Fruit fly (Drosophila melanogaster) whole organism, embryonic: Measurements from ENCODE around the gene Gs2.

Source experiments
- ATbp ChIP-seq: fragments of 200-800 bp; sonication (Bioruptor generic); optimal IDR thresholded peaks from 2 replicates; lab custom pipeline; 2017; ENCODE audit warnings: missing biosample characterization, mild to moderate bottlenecking, missing genetic modification characterization, missing genetic modification reagents
- Atf-2 ChIP-seq: fragments of 200-800 bp; sonication (Bioruptor generic); optimal IDR thresholded peaks from 2 replicates; lab custom pipeline; 2016; ENCODE audit warnings: missing biosample characterization, missing genetic modification characterization
- BtbVII ChIP-seq: fragments of 200-800 bp; sonication (Bioruptor generic); optimal IDR thresholded peaks from 3 replicates; lab custom pipeline; 2017; ENCODE audit warnings: missing biosample characterization, mild to moderate bottlenecking, missing genetic modification characterization
- CG10431 ChIP-seq: fragments of 200-800 bp; sonication (Bioruptor generic); optimal IDR thresholded peaks from 3 replicates; lab custom pipeline; 2018; ENCODE audit warnings: missing biosample characterization, mild to moderate bottlenecking, missing genetic modification characterization
- CG11247 ChIP-seq: fragments of 200-800 bp; sonication (Bioruptor generic); IDR thresholded peaks from 2 replicates; pipeline ENCODE4 v1.3.6; 2022; ENCODE audit warnings: missing biosample characterization, missing genetic modification characterization
- CG12071 ChIP-seq: fragments of 200-800 bp; sonication (Bioruptor generic); optimal IDR thresholded peaks from 3 replicates; lab custom pipeline; 2018; ENCODE audit warnings: missing biosample characterization, mild to moderate bottlenecking, missing genetic modification characterization
- CG12219 ChIP-seq: fragments of 200-800 bp; sonication (Bioruptor generic); optimal IDR thresholded peaks from 3 replicates; lab custom pipeline; 2018; ENCODE audit warnings: missing biosample characterization, mild to moderate bottlenecking, missing genetic modification characterization
- CG12744 ChIP-seq: fragments of 200-800 bp; sonication (Bioruptor generic); optimal IDR thresholded peaks from 2 replicates; lab custom pipeline; 2016; ENCODE audit warnings: missing biosample characterization, missing genetic modification characterization
- CG13775 ChIP-seq: fragments of 200-800 bp; sonication (Bioruptor generic); optimal IDR thresholded peaks from 3 replicates; lab custom pipeline; 2017; ENCODE audit warnings: missing biosample characterization, mild to moderate bottlenecking, missing genetic modification characterization
- CG13894 ChIP-seq: fragments of 200-800 bp; sonication (Bioruptor generic); optimal IDR thresholded peaks from 3 replicates; lab custom pipeline; 2018; ENCODE audit warnings: missing biosample characterization, mild to moderate bottlenecking, missing genetic modification characterization, moderate library complexity
- CG14441 ChIP-seq: fragments of 200-800 bp; sonication (Bioruptor generic); IDR thresholded peaks from 2 replicates; pipeline ENCODE4 v1.3.6; 2022; ENCODE audit warnings: missing biosample characterization, missing genetic modification characterization
- CG15696 ChIP-seq: fragments of 200-800 bp; sonication (Bioruptor generic); optimal IDR thresholded peaks from 2 replicates; lab custom pipeline; 2019; ENCODE audit warnings: missing biosample characterization, mild to moderate bottlenecking, missing genetic modification characterization, moderate library complexity
- CG17359 ChIP-seq: fragments of 200-800 bp; sonication (Bioruptor generic); optimal IDR thresholded peaks from 3 replicates; lab custom pipeline; 2018; ENCODE audit warnings: missing biosample characterization, mild to moderate bottlenecking, missing genetic modification characterization, moderate library complexity
- CG2875 ChIP-seq: fragments of 200-800 bp; sonication (Bioruptor generic); optimal IDR thresholded peaks from 2 replicates; lab custom pipeline; 2017; ENCODE audit warnings: missing biosample characterization, mild to moderate bottlenecking, missing genetic modification characterization, missing genetic modification reagents
- CG31388 ChIP-seq: fragments of 200-800 bp; sonication (Bioruptor generic); optimal IDR thresholded peaks from 2 replicates; lab custom pipeline; 2016; ENCODE audit warnings: missing biosample characterization, missing genetic modification characterization
- CG31441 ChIP-seq: fragments of 200-800 bp; sonication (Bioruptor generic); IDR thresholded peaks from 2 replicates; pipeline ENCODE4 v1.3.6; 2022; ENCODE audit warnings: missing biosample characterization, missing genetic modification characterization
- CG32767 ChIP-seq: fragments of 200-800 bp; sonication (Bioruptor generic); IDR thresholded peaks from 2 replicates; pipeline ENCODE4 v1.3.6; 2022; ENCODE audit warnings: missing biosample characterization, missing genetic modification characterization
- CG4707 ChIP-seq: fragments of 200-800 bp; sonication (Bioruptor generic); optimal IDR thresholded peaks from 2 replicates; lab custom pipeline; 2018; ENCODE audit warnings: missing biosample characterization, mild to moderate bottlenecking, missing genetic modification characterization, moderate library complexity
- CG7963 ChIP-seq: fragments of 200-800 bp; sonication (Bioruptor generic); IDR thresholded peaks from 3 replicates; pipeline ENCODE4 v1.3.6; 2022; ENCODE audit warnings: missing biosample characterization, missing genetic modification characterization; ENCODE audit not compliant: partially characterized antibody
- CG8359 ChIP-seq: fragments of 200-800 bp; sonication (Bioruptor generic); optimal IDR thresholded peaks from 2 replicates; lab custom pipeline; 2017; ENCODE audit warnings: missing biosample characterization, mild to moderate bottlenecking, missing genetic modification characterization, borderline replicate concordance
- Dp ChIP-seq: fragments of 200-800 bp; sonication (Bioruptor generic); optimal IDR thresholded peaks from 2 replicates; lab custom pipeline; 2018; ENCODE audit warnings: missing biosample characterization, mild to moderate bottlenecking, missing genetic modification characterization, moderate library complexity
- Eip74EF ChIP-seq, 2 experiments: fragments of 200-800 bp in 1 of 2; fragments of >200 bp in 1 of 2; sonication (Bioruptor generic) in 1 of 2; optimal IDR thresholded peaks; 2 replicates each; lab custom pipeline; 2017 to 2019; ENCODE audit warnings: missing biosample characterization in 2 of 2, missing genetic modification characterization in 2 of 2, mild to moderate bottlenecking in 1 of 2, moderate library complexity in 1 of 2
- Elba2 ChIP-seq: fragments of 200-800 bp; sonication (Bioruptor generic); optimal IDR thresholded peaks from 3 replicates; lab custom pipeline; 2016; ENCODE audit warnings: missing biosample characterization, missing genetic modification characterization
- Ets97D ChIP-seq: fragments of 200-800 bp; sonication (Bioruptor generic); optimal IDR thresholded peaks from 3 replicates; lab custom pipeline; 2016; ENCODE audit warnings: missing biosample characterization, missing genetic modification characterization
- Fer3 ChIP-seq: fragments of 200-800 bp; sonication (Bioruptor generic); optimal IDR thresholded peaks from 2 replicates; lab custom pipeline; 2018; ENCODE audit warnings: missing biosample characterization, mild to moderate bottlenecking, missing genetic modification characterization, moderate library complexity
- Gug ChIP-seq: fragments of 200-800 bp; sonication (Bioruptor generic); IDR thresholded peaks from 4 replicates; pipeline ENCODE4 v1.3.6; 2022; ENCODE audit warnings: missing biosample characterization, missing genetic modification characterization
- HLHmδ ChIP-seq: fragments of 200-800 bp; sonication (Bioruptor generic); optimal IDR thresholded peaks from 2 replicates; lab custom pipeline; 2018; ENCODE audit warnings: missing biosample characterization, mild to moderate bottlenecking, missing genetic modification characterization, moderate library complexity
- Hand ChIP-seq: fragments of 200-800 bp; sonication (Bioruptor generic); optimal IDR thresholded peaks from 2 replicates; lab custom pipeline; 2017; ENCODE audit warnings: mild to moderate bottlenecking, missing biosample characterization, missing genetic modification reagents, missing genetic modification characterization
- Hey ChIP-seq: fragments of 200-800 bp; sonication (Bioruptor generic); optimal IDR thresholded peaks from 3 replicates; lab custom pipeline; 2018; ENCODE audit warnings: missing biosample characterization, mild to moderate bottlenecking, missing genetic modification characterization
- NFAT ChIP-seq: fragments of 200-800 bp; sonication (Bioruptor generic); IDR thresholded peaks from 2 replicates; pipeline ENCODE4 v1.3.6; 2022; ENCODE audit warnings: missing biosample characterization, missing genetic modification characterization
- Poxn ChIP-seq: fragments of 200-800 bp; sonication (Bioruptor generic); IDR thresholded peaks from 2 replicates; pipeline ENCODE4 v1.3.6; 2022; ENCODE audit warnings: missing biosample characterization, missing genetic modification characterization
- Rfx ChIP-seq: fragments of 200-800 bp; sonication (Bioruptor generic); IDR thresholded peaks from 2 replicates; pipeline ENCODE4 v1.3.6; 2022; ENCODE audit warnings: missing biosample characterization, missing genetic modification characterization
- ash1 ChIP-seq: fragments of 200-800 bp; sonication (Bioruptor generic); optimal IDR thresholded peaks from 2 replicates; lab custom pipeline; 2018; ENCODE audit warnings: missing biosample characterization, mild to moderate bottlenecking, missing genetic modification characterization
- bowl ChIP-seq: fragments of 200-800 bp; sonication (Bioruptor generic); IDR thresholded peaks from 2 replicates; pipeline ENCODE4 v1.3.6; 2022; ENCODE audit warnings: missing biosample characterization, missing genetic modification characterization
- cato ChIP-seq: fragments of 200-800 bp; sonication (Bioruptor generic); optimal IDR thresholded peaks from 2 replicates; lab custom pipeline; 2016; ENCODE audit warnings: missing biosample characterization, missing genetic modification characterization, borderline replicate concordance
- caup ChIP-seq: fragments of 200-800 bp; sonication (Bioruptor generic); optimal IDR thresholded peaks from 3 replicates; lab custom pipeline; 2017; ENCODE audit warnings: missing biosample characterization, mild to moderate bottlenecking, missing genetic modification characterization, moderate library complexity; ENCODE audit not compliant: severe bottlenecking
- crp ChIP-seq, 2 experiments: fragments of 200-800 bp; sonication (Bioruptor generic); optimal IDR thresholded peaks; 2 replicates in 1 of 2; 3 replicates in 1 of 2; lab custom pipeline; 2017; ENCODE audit warnings: missing biosample characterization in 2 of 2, missing genetic modification characterization in 2 of 2, mild to moderate bottlenecking in 1 of 2, moderate library complexity in 1 of 2
- dan ChIP-seq: fragments of 200-800 bp; sonication (Bioruptor generic); IDR thresholded peaks from 2 replicates; pipeline ENCODE4 v1.3.6; 2022; ENCODE audit warnings: missing biosample characterization, missing genetic modification characterization
- disco-r ChIP-seq: fragments of 200-800 bp; sonication (Bioruptor generic); optimal IDR thresholded peaks from 2 replicates; lab custom pipeline; 2016; ENCODE audit warnings: missing biosample characterization, missing genetic modification characterization
- dmrt11E ChIP-seq: fragments of 200-800 bp; sonication (Bioruptor generic); optimal IDR thresholded peaks from 3 replicates; lab custom pipeline; 2018; ENCODE audit warnings: missing biosample characterization, mild to moderate bottlenecking, missing genetic modification characterization, moderate library complexity
- exex ChIP-seq: fragments of 200-800 bp; sonication (Bioruptor generic); optimal IDR thresholded peaks from 4 replicates; lab custom pipeline; 2018; ENCODE audit warnings: missing biosample characterization, mild to moderate bottlenecking, missing genetic modification characterization, moderate library complexity
- fd3F ChIP-seq: fragments of 200-800 bp; sonication (Bioruptor generic); optimal IDR thresholded peaks from 2 replicates; lab custom pipeline; 2018; ENCODE audit warnings: missing biosample characterization, mild to moderate bottlenecking, missing genetic modification characterization, moderate library complexity
- knrl ChIP-seq: fragments of 200-800 bp; sonication (Bioruptor generic); IDR thresholded peaks from 3 replicates; pipeline ENCODE4 v1.3.6; 2022; ENCODE audit warnings: missing biosample characterization, missing genetic modification characterization; ENCODE audit not compliant: partially characterized antibody
- lmd ChIP-seq: fragments of 200-800 bp; sonication (Bioruptor generic); IDR thresholded peaks from 2 replicates; pipeline ENCODE4 v1.3.6; 2022; ENCODE audit warnings: missing biosample characterization, missing genetic modification characterization
- pum ChIP-seq: fragments of 200-800 bp; sonication (Bioruptor generic); optimal IDR thresholded peaks from 2 replicates; lab custom pipeline; 2016; ENCODE audit warnings: missing biosample characterization, missing genetic modification characterization
- row ChIP-seq: fragments of 200-800 bp; sonication (Bioruptor generic); IDR thresholded peaks from 3 replicates; pipeline ENCODE4 v1.3.6; 2022; ENCODE audit warnings: missing biosample characterization, missing genetic modification characterization
- slou ChIP-seq: fragments of 200-800 bp; sonication (Bioruptor generic); optimal IDR thresholded peaks from 3 replicates; lab custom pipeline; 2016; ENCODE audit warnings: missing biosample characterization, missing genetic modification characterization
- sna ChIP-seq: fragments of 200-800 bp; sonication (Bioruptor generic); IDR thresholded peaks from 2 replicates; pipeline ENCODE4 v1.3.6; 2022; ENCODE audit warnings: missing biosample characterization, missing genetic modification characterization; ENCODE audit not compliant: partially characterized antibody
- trem ChIP-seq: fragments of 200-800 bp; optimal IDR thresholded peaks from 3 replicates; lab custom pipeline; 2019; ENCODE audit warnings: missing biosample characterization, mild to moderate bottlenecking, missing genetic modification characterization, moderate library complexity

Gs2 gene

dm6 chrX:11384023-11384444, 38.6 kb upstream of the Gs2 start (continued):
- TF ChIP-seq row (GFP tag; lab: Robert Waterston, UW) (peak; percentile 87), cato (no peak), dan (GFP tag; lab: Robert Waterston, UW) (no peak), CG12744 (GFP tag; lab: Kevin White, UChicago) (peak; percentile 1), dmrt11E (tag; lab: Kevin White, UChicago) (no peak), knrl (no peak), disco-r (GFP tag; lab: Kevin White, UChicago) (no peak), crp (GFP tag; optimal IDR thresholded peaks at IDR 0.05; lab: Kevin White, UChicago) (no peak), bowl (GFP tag; lab: Robert Waterston, UW) (no peak), sna (no peak), pum (GFP tag; lab: Kevin White, UChicago) (peak; percentile 58), slou (GFP tag; lab: Kevin White, UChicago) (peak; percentile 70), CG2875 (GFP tag; lab: Kevin White, UChicago) (no peak), Atf-2 (GFP tag; lab: Kevin White, UChicago) (peak; percentile 22), CG17359 (tag; lab: Kevin White, UChicago) (peak; percentile 69), CG8359 (no peak), exex (tag; lab: Kevin White, UChicago) (peak; percentile 21), CG13775 (GFP tag; lab: Kevin White, UChicago) (peak; percentile 57), caup (peak; percentile 78), Hand (GFP tag; lab: Kevin White, UChicago) (peak; percentile 77), CG12219 (peak; percentile 30), trem (tag; lab: Kevin White, UChicago) (no peak), CG7963 (GFP tag; lab: Robert Waterston, UW) (no peak), lmd (GFP tag; lab: Robert Waterston, UW) (peak; percentile 80), Fer3 (tag; lab: Kevin White, UChicago) (peak; percentile 77), NFAT (GFP tag; lab: Robert Waterston, UW) (peak; percentile 71; the same call in 1 of the 2 replicates), CG32767 (peak; percentile 54; the same call in 1 of the 2 replicates), CG31388 (no peak), Ets97D (peak; percentile 11), CG12071 (GFP tag; lab: Kevin White, UChicago) (peak; percentile 54), fd3F (GFP tag; lab: Kevin White, UChicago) (peak; percentile 73), Poxn (peak; percentile 61; the same call in 1 of the 2 replicates), CG14441 (GFP tag; lab: Robert Waterston, UW) (peak; percentile 76), ash1 (GFP tag; lab: Kevin White, UChicago) (no peak), CG11247 (GFP tag; lab: Robert Waterston, UW) (peak; percentile 81), Hey (tag; lab: Kevin White, UChicago) (no peak), Rfx (GFP tag; lab: Robert Waterston, UW) (peak; percentile 90), Eip74EF (GFP tag; optimal IDR thresholded peaks at IDR 0.05; lab: Kevin White, UChicago) (no peak), CG31441 (GFP tag; lab: Robert Waterston, UW) (peak; percentile 60; the same call in 1 of the 2 replicates), CG15696 (tag; lab: Kevin White, UChicago) (no peak), Dp (GFP tag; lab: Kevin White, UChicago) (no peak), CG13894 (peak; percentile 81), Gug (GFP tag; lab: Robert Waterston, UW) (peak; percentile 76; the same call in 3 of the 4 replicates), CG4707 (GFP tag; lab: Kevin White, UChicago) (no peak), ATbp (peak; percentile 53), BtbVII (GFP tag; lab: Kevin White, UChicago) (peak; percentile 73), HLHmδ (no peak), CG10431 (GFP tag; lab: Kevin White, UChicago) (no peak), Elba2 (GFP tag; lab: Kevin White, UChicago) (no peak)
